Worm (Caenorhabditis elegans) whole organism, L2 larva: ENCODE measurements around the gene fbxb-115.

Experiments
- F13H6.1 ChIP-seq: sonication (generic microtip); optimal IDR thresholded peaks from 2 replicates; lab custom pipeline; 2016; ENCODE audit warnings: missing genetic modification characterization, missing compliant biosample characterization
- ZK546.5 ChIP-seq: sonication (generic microtip); optimal IDR thresholded peaks from 2 replicates; lab custom pipeline; 2017; ENCODE audit warnings: missing biosample characterization, missing genetic modification characterization
- ama-1 ChIP-seq: fragments of 150-350 bp; optimal IDR thresholded peaks from 2 replicates; lab custom pipeline; 2018; ENCODE audit warnings: inconsistent platforms
- ceh-82 ChIP-seq: fragments of 150-350 bp; optimal IDR thresholded peaks from 2 replicates; lab custom pipeline; 2014; ENCODE audit warnings: missing biosample characterization, missing genetic modification characterization
- mdl-1 ChIP-seq, 2 experiments: fragments of 150-350 bp in 1 of 2; sonication (generic microtip) in 1 of 2; optimal IDR thresholded peaks; 2 replicates each; lab custom pipeline; 2017; ENCODE audit warnings: missing biosample characterization in 2 of 2, missing genetic modification characterization in 2 of 2
- nhr-12 ChIP-seq: fragments of 150-350 bp; optimal IDR thresholded peaks from 2 replicates; lab custom pipeline; 2014; ENCODE audit warnings: missing biosample characterization, missing genetic modification characterization
- nhr-129 ChIP-seq: fragments of 150-350 bp; optimal IDR thresholded peaks from 2 replicates; lab custom pipeline; 2014; ENCODE audit warnings: missing biosample characterization, missing genetic modification characterization
- nhr-23 ChIP-seq: fragments of 150-350 bp; optimal IDR thresholded peaks from 2 replicates; lab custom pipeline; 2014; ENCODE audit warnings: missing biosample characterization, missing genetic modification reagents, missing genetic modification characterization
- sma-9 ChIP-seq, 2 experiments: fragments of 150-350 bp in 1 of 2; sonication (generic microtip) in 1 of 2; optimal IDR thresholded peaks; 2 replicates each; lab custom pipeline; 2014 to 2016; ENCODE audit warnings: missing genetic modification characterization in 2 of 2, mild to moderate bottlenecking in 1 of 2, missing biosample characterization in 1 of 2, missing compliant biosample characterization in 1 of 2, missing genetic modification reagents in 1 of 2, moderate library complexity in 1 of 2
- snpc-4 ChIP-seq: fragments of 150-350 bp; optimal IDR thresholded peaks from 2 replicates; lab custom pipeline; 2014; ENCODE audit warnings: missing biosample characterization, missing genetic modification characterization
- unc-39 ChIP-seq: fragments of 150-350 bp; optimal IDR thresholded peaks from 2 replicates; lab custom pipeline; 2014; ENCODE audit warnings: missing biosample characterization, missing genetic modification characterization
- unc-55 ChIP-seq: fragments of 150-350 bp; sonication (generic microtip); optimal IDR thresholded peaks from 3 replicates; lab custom pipeline; 2014; ENCODE audit warnings: missing biosample characterization, missing genetic modification reagents, missing genetic modification characterization
- unc-62 ChIP-seq: fragments of 150-350 bp; optimal IDR thresholded peaks from 2 replicates; lab custom pipeline; 2014; ENCODE audit warnings: missing biosample characterization, missing genetic modification reagents, missing genetic modification characterization
- ztf-4 ChIP-seq: fragments of 150-350 bp; optimal IDR thresholded peaks from 2 replicates; lab custom pipeline; 2014; ENCODE audit warnings: missing biosample characterization, missing genetic modification characterization

- no peak for TF ChIP-seq ama-1 (lab: Kevin White, UChicago)
- no peak for TF ChIP-seq sma-9 (GFP tag; optimal IDR thresholded peaks at IDR 0.05; lab: Kevin White, UChicago)
- TF ChIP-seq sma-9 (tag; optimal IDR thresholded peaks at IDR 0.05; lab: Kevin White, UChicago) = no peak
- no peak for TF ChIP-seq unc-39 (tag; lab: Kevin White, UChicago)
- no peak for TF ChIP-seq nhr-23 (tag; lab: Kevin White, UChicago)
- TF ChIP-seq ceh-82 (tag; lab: Kevin White, UChicago) = no peak
- TF ChIP-seq snpc-4 (tag; lab: Kevin White, UChicago) = no peak
- TF ChIP-seq nhr-12 (tag; lab: Kevin White, UChicago) = no peak
- no peak for TF ChIP-seq nhr-129
- TF ChIP-seq unc-55 (GFP tag; lab: Kevin White, UChicago) = no peak
- TF ChIP-seq unc-62 = no peak
- TF ChIP-seq ZK546.5 = no peak
- TF ChIP-seq F13H6.1 (tag; lab: Kevin White, UChicago) = no peak
- TF ChIP-seq mdl-1 (tag; optimal IDR thresholded peaks at IDR 0.05; lab: Kevin White, UChicago) = no peak
- TF ChIP-seq ztf-4 = no peak
Measured at ce11 chrV:19240129-19240528, at the start of gene fbxb-115, which contains the start of gene fbxb-1.
